ENCODE assay signal across 4 fruit fly cellular contexts in the genomic region with DNA sequence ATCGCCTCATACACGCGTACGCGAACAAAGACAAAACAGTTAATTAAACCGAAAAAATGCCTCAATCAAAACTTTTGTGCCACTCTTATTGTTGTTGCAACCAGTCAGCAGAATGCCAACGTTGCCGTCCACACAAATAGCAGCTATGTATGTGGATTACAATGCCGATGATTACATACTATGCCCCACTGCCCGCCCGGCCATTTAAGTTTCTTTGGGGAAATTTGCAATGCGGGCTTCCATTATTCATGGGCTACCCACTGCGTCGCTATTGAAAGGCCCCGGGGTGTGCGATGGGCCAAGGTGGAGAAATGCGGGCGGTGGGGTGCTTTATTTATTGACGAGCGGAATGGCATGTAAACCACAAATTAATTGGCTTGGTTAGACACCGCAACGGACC.
TF ChIP-seq lines count a peak whose summit lies in the region.

No protein-coding gene starts in this region.

- TF ChIP-seq CTCF in whole organism, embryonic (GFP tag; optimal IDR thresholded peaks at IDR 0.05; lab: Kevin White, UChicago) = no peak

TF ChIP-seq in whole organism, embryonic, 481 proteins besides CTCF, POLR2A, EP300 and RAD21 (continues in another document):
- no peak for TF ChIP-seq Doc2 (GFP tag; IDR thresholded peaks at IDR 0.05; lab: Robert Waterston, UW)
- TF ChIP-seq psq (GFP tag; optimal IDR thresholded peaks at IDR 0.05; lab: Kevin White, UChicago) = no peak
- TF ChIP-seq Rx (GFP tag; IDR thresholded peaks at IDR 0.05; lab: Robert Waterston, UW) = no peak
- TF ChIP-seq wdn (GFP tag; IDR thresholded peaks at IDR 0.05; lab: Robert Waterston, UW) = 0 out of 2 replicates have a peak, but pooled peaks have one; percentile 23
- peak; percentile 51; the same call in 1 of the 2 replicates for TF ChIP-seq CG32532 (GFP tag; IDR thresholded peaks at IDR 0.05; lab: Robert Waterston, UW)
- TF ChIP-seq Atf3 (GFP tag; optimal IDR thresholded peaks at IDR 0.05; lab: Kevin White, UChicago) = no peak
- no peak for TF ChIP-seq C15 (GFP tag; IDR thresholded peaks at IDR 0.05; lab: Robert Waterston, UW)
- TF ChIP-seq Xrp1 (GFP tag; IDR thresholded peaks at IDR 0.05; lab: Robert Waterston, UW) = no peak
- TF ChIP-seq Sin3A (optimal IDR thresholded peaks at IDR 0.05; lab: Kevin White, UChicago) = no peak
- no peak for TF ChIP-seq CG18011 (GFP tag; optimal IDR thresholded peaks at IDR 0.05; lab: Kevin White, UChicago)
- TF ChIP-seq CG7372 (GFP tag; IDR thresholded peaks at IDR 0.05; lab: Robert Waterston, UW) = no peak
- TF ChIP-seq CG7556 (GFP tag; optimal IDR thresholded peaks at IDR 0.05; lab: Kevin White, UChicago) = no peak
- no peak for TF ChIP-seq PHDP (tag; optimal IDR thresholded peaks at IDR 0.05; lab: Kevin White, UChicago)
- no peak for TF ChIP-seq CG6683 (GFP tag; optimal IDR thresholded peaks at IDR 0.05; lab: Kevin White, UChicago)
- no peak for TF ChIP-seq odd (GFP tag; optimal IDR thresholded peaks at IDR 0.05; lab: Kevin White, UChicago)
- TF ChIP-seq Nf-YB (GFP tag; optimal IDR thresholded peaks at IDR 0.05; lab: Kevin White, UChicago) = no peak
- TF ChIP-seq B-H1 (GFP tag; IDR thresholded peaks at IDR 0.05; lab: Robert Waterston, UW) = no peak
- no peak for TF ChIP-seq CG16863 (GFP tag; optimal IDR thresholded peaks at IDR 0.05; lab: Kevin White, UChicago)
- TF ChIP-seq CG13123 (GFP tag; optimal IDR thresholded peaks at IDR 0.05; lab: Kevin White, UChicago) = no peak
- TF ChIP-seq HLH3B (GFP tag; IDR thresholded peaks at IDR 0.05; lab: Robert Waterston, UW) = no peak
- TF ChIP-seq slbo (GFP tag; IDR thresholded peaks at IDR 0.05; lab: Robert Waterston, UW) = peak; percentile 44; the same call in 1 of the 2 replicates
- no peak for TF ChIP-seq CG17568 (GFP tag; optimal IDR thresholded peaks at IDR 0.05; lab: Kevin White, UChicago)

TF ChIP-seq in whole organism, prepupa, 60 proteins besides CTCF, POLR2A, EP300 and RAD21:
- peak; percentile 33; the same call in 1 of the 3 replicates for TF ChIP-seq eg (GFP tag; IDR thresholded peaks at IDR 0.05; lab: Robert Waterston, UW)
- peak; percentile 9 for TF ChIP-seq Met (GFP tag; optimal IDR thresholded peaks at IDR 0.05; lab: Kevin White, UChicago)
- no peak for TF ChIP-seq achi (GFP tag; optimal IDR thresholded peaks at IDR 0.05; lab: Kevin White, UChicago)
- TF ChIP-seq Ets21C (GFP tag; optimal IDR thresholded peaks at IDR 0.05; lab: Kevin White, UChicago) = no peak
- no peak for TF ChIP-seq CG16779 (tag; optimal IDR thresholded peaks at IDR 0.05; lab: Kevin White, UChicago)
- TF ChIP-seq dac (GFP tag; optimal IDR thresholded peaks at IDR 0.05; lab: Kevin White, UChicago) = no peak
- peak; percentile 16 for TF ChIP-seq Hr39 (GFP tag; optimal IDR thresholded peaks at IDR 0.05; lab: Kevin White, UChicago)
- peak; percentile 20 for TF ChIP-seq CG32006 (GFP tag; optimal IDR thresholded peaks at IDR 0.05; lab: Kevin White, UChicago)
TF ChIP-seq in whole organism, prepupa: peak in this region for 4.

TF ChIP-seq in whole organism, pupa, 21 proteins besides CTCF, POLR2A, EP300 and RAD21:
- no peak for TF ChIP-seq gl (tag; optimal IDR thresholded peaks at IDR 0.05; lab: Kevin White, UChicago)
- TF ChIP-seq fd96Ca (GFP tag; IDR thresholded peaks at IDR 0.05; lab: Robert Waterston, UW) = peak; percentile 52; the same call in 1 of the 3 replicates
- TF ChIP-seq CG34367 (tag; optimal IDR thresholded peaks at IDR 0.05; lab: Kevin White, UChicago) = no peak
- 0 out of 3 replicates have a peak, but pooled peaks have one; percentile 44 for TF ChIP-seq CG4496 (GFP tag; IDR thresholded peaks at IDR 0.05; lab: Robert Waterston, UW)
- TF ChIP-seq rn (GFP tag; IDR thresholded peaks at IDR 0.05; lab: Robert Waterston, UW) = 0 out of 2 replicates have a peak, but pooled peaks have one; percentile 43

TF ChIP-seq in whole organism, wandering third instar larva, 38 proteins besides CTCF, POLR2A, EP300 and RAD21:
- no peak for TF ChIP-seq brk (GFP tag; optimal IDR thresholded peaks at IDR 0.05; lab: Kevin White, UChicago)
- TF ChIP-seq HLH106 (tag; optimal IDR thresholded peaks at IDR 0.05; lab: Kevin White, UChicago) = peak; percentile 1

Comparison
In these comparisons a context has a peak if more than half of its experiments do, and no peak if none do; other contexts are left out.
1. Of the 7 proteins assayed by ChIP-seq in both whole organism, embryonic and whole organism, prepupa: peak only in whole organism, embryonic: Gug and Sox102F; only in whole organism, prepupa: Hr39; in both: none; in neither: 4.